Worm (Caenorhabditis elegans) whole organism, L3 larva: Measurements from ENCODE around the gene C32B5.6.
A peak's percentile ranks its signal among the peaks of the same experiment; 100 is the strongest.

Source experiments
- ZK546.5 ChIP-seq: sonication (generic microtip); optimal IDR thresholded peaks from 2 replicates; lab custom pipeline; 2017; ENCODE audit warnings: missing biosample characterization, missing genetic modification characterization
- aly-2 ChIP-seq: fragments of 150-350 bp; optimal IDR thresholded peaks from 2 replicates; lab custom pipeline; 2014; ENCODE audit warnings: missing biosample characterization, missing genetic modification characterization
- ceh-16 ChIP-seq: sonication (generic microtip); optimal IDR thresholded peaks from 2 replicates; lab custom pipeline; 2017; ENCODE audit warnings: missing biosample characterization, missing genetic modification characterization
- ceh-9 ChIP-seq: sonication (generic microtip); optimal IDR thresholded peaks from 2 replicates; lab custom pipeline; 2018; ENCODE audit warnings: missing biosample characterization, missing genetic modification characterization
- daf-12 ChIP-seq: fragments of 150-350 bp; optimal IDR thresholded peaks from 2 replicates; lab custom pipeline; 2014; ENCODE audit warnings: missing biosample characterization, missing genetic modification reagents, missing genetic modification characterization
- egl-27 ChIP-seq: sonication (generic microtip); optimal IDR thresholded peaks from 4 replicates; lab custom pipeline; 2017; ENCODE audit warnings: missing biosample characterization, missing genetic modification reagents, missing genetic modification characterization
- egl-5 ChIP-seq: fragments of 150-350 bp; optimal IDR thresholded peaks from 2 replicates; lab custom pipeline; 2017; ENCODE audit warnings: missing biosample characterization, missing genetic modification reagents, missing genetic modification characterization, inconsistent platforms
- elt-1 ChIP-seq: fragments of 150-350 bp; optimal IDR thresholded peaks from 2 replicates; lab custom pipeline; 2014; ENCODE audit warnings: missing biosample characterization, missing genetic modification characterization
- elt-2 ChIP-seq: sonication (generic microtip); optimal IDR thresholded peaks from 2 replicates; lab custom pipeline; 2016; ENCODE audit warnings: missing genetic modification reagents, mild to moderate bottlenecking, missing genetic modification characterization, missing compliant biosample characterization
- fkh-10 ChIP-seq: sonication (generic microtip); optimal IDR thresholded peaks from 2 replicates; lab custom pipeline; 2017; ENCODE audit warnings: missing biosample characterization, missing genetic modification reagents, missing genetic modification characterization
- fkh-2 ChIP-seq: fragments of 150-350 bp; optimal IDR thresholded peaks from 2 replicates; lab custom pipeline; 2014; ENCODE audit warnings: missing biosample characterization, missing genetic modification reagents, missing genetic modification characterization
- fos-1 ChIP-seq: fragments of 150-350 bp; optimal IDR thresholded peaks from 2 replicates; lab custom pipeline; 2014; ENCODE audit warnings: missing biosample characterization, missing genetic modification characterization
- hmg-11 ChIP-seq: sonication (generic microtip); optimal IDR thresholded peaks from 2 replicates; lab custom pipeline; 2016; ENCODE audit warnings: missing genetic modification characterization, missing compliant biosample characterization
- jun-1 ChIP-seq: fragments of 150-350 bp; optimal IDR thresholded peaks from 2 replicates; lab custom pipeline; 2014; ENCODE audit warnings: missing biosample characterization, missing genetic modification reagents, missing genetic modification characterization
- lin-15B ChIP-seq: fragments of 150-350 bp; optimal IDR thresholded peaks from 2 replicates; lab custom pipeline; 2014; ENCODE audit warnings: missing biosample characterization, missing genetic modification characterization
- lin-39 ChIP-seq: fragments of 150-350 bp; optimal IDR thresholded peaks from 2 replicates; lab custom pipeline; 2018; ENCODE audit warnings: missing biosample characterization, missing genetic modification reagents, missing genetic modification characterization
- lsy-12 ChIP-seq: sonication (generic microtip); optimal IDR thresholded peaks from 2 replicates; lab custom pipeline; 2016; ENCODE audit warnings: mild to moderate bottlenecking, missing genetic modification characterization, missing compliant biosample characterization
- mdl-1 ChIP-seq: fragments of 150-350 bp; optimal IDR thresholded peaks from 2 replicates; lab custom pipeline; 2014; ENCODE audit warnings: missing biosample characterization, missing genetic modification characterization
- mml-1 ChIP-seq: fragments of 150-350 bp; sonication (generic microtip); optimal IDR thresholded peaks from 3 replicates; lab custom pipeline; 2014; ENCODE audit warnings: missing biosample characterization, missing genetic modification characterization
- nhr-11 ChIP-seq: fragments of 150-350 bp; optimal IDR thresholded peaks from 2 replicates; lab custom pipeline; 2014; ENCODE audit warnings: missing biosample characterization, missing genetic modification characterization
- nhr-23 ChIP-seq: fragments of 150-350 bp; optimal IDR thresholded peaks from 2 replicates; lab custom pipeline; 2014; ENCODE audit warnings: missing biosample characterization, missing genetic modification reagents, missing genetic modification characterization
- nhr-25 ChIP-seq: sonication (generic microtip); optimal IDR thresholded peaks from 2 replicates; lab custom pipeline; 2017; ENCODE audit warnings: missing biosample characterization, missing genetic modification characterization
- nhr-28 ChIP-seq: fragments of 150-350 bp; optimal IDR thresholded peaks from 2 replicates; lab custom pipeline; 2014; ENCODE audit warnings: missing biosample characterization, missing genetic modification characterization
- nhr-43 ChIP-seq: sonication (generic microtip); optimal IDR thresholded peaks from 2 replicates; lab custom pipeline; 2016; ENCODE audit warnings: mild to moderate bottlenecking, missing genetic modification characterization, missing compliant biosample characterization; ENCODE audit not compliant: poor library complexity, severe bottlenecking
- nhr-67 ChIP-seq: fragments of 150-350 bp; optimal IDR thresholded peaks from 2 replicates; lab custom pipeline; 2014; ENCODE audit warnings: missing biosample characterization, missing genetic modification characterization
- nhr-76 ChIP-seq: fragments of 150-350 bp; sonication (generic microtip); optimal IDR thresholded peaks from 5 replicates; lab custom pipeline; 2014; ENCODE audit warnings: missing biosample characterization, missing genetic modification characterization
- pha-4 ChIP-seq: fragments of 150-350 bp; optimal IDR thresholded peaks from 2 replicates; lab custom pipeline; 2014; ENCODE audit warnings: missing biosample characterization, missing genetic modification reagents, missing genetic modification characterization
- pqm-1 ChIP-seq: fragments of 150-350 bp; optimal IDR thresholded peaks from 2 replicates; lab custom pipeline; 2017; ENCODE audit warnings: missing biosample characterization, missing genetic modification characterization, inconsistent platforms
- skn-1 ChIP-seq: fragments of 150-350 bp; optimal IDR thresholded peaks from 2 replicates; lab custom pipeline; 2014; ENCODE audit warnings: missing biosample characterization, missing genetic modification characterization
- snpc-4 ChIP-seq: fragments of 150-350 bp; optimal IDR thresholded peaks from 2 replicates; lab custom pipeline; 2014; ENCODE audit warnings: missing biosample characterization, missing genetic modification characterization
- tbx-2 ChIP-seq: sonication (generic microtip); optimal IDR thresholded peaks from 2 replicates; lab custom pipeline; 2016; ENCODE audit warnings: mild to moderate bottlenecking, missing genetic modification characterization, missing compliant biosample characterization
- unc-62 ChIP-seq: fragments of 150-350 bp; sonication (generic microtip); optimal IDR thresholded peaks from 4 replicates; lab custom pipeline; 2014; ENCODE audit warnings: missing biosample characterization, missing genetic modification reagents, missing genetic modification characterization
- zag-1 ChIP-seq: fragments of 150-350 bp; optimal IDR thresholded peaks from 2 replicates; lab custom pipeline; 2014; ENCODE audit warnings: missing biosample characterization, missing genetic modification characterization
- ztf-11 ChIP-seq: fragments of 150-350 bp; optimal IDR thresholded peaks from 2 replicates; lab custom pipeline; 2014; ENCODE audit warnings: missing biosample characterization, missing genetic modification characterization
- ztf-4 ChIP-seq: fragments of 150-350 bp; optimal IDR thresholded peaks from 2 replicates; lab custom pipeline; 2014; ENCODE audit warnings: missing biosample characterization, missing genetic modification characterization

The C32B5.6 gene

ce11 chrII:938549-938948 is 29.7 kb upstream of the C32B5.6 start, which contains the start of gene R07C3.3:
TSS of gene R07C3.3 (plus strand) at chrII:938849.
- TF ChIP-seq ceh-9 (tag; lab: Kevin White, UChicago), result no peak
- TF ChIP-seq ceh-16 (tag; lab: Kevin White, UChicago), result no peak
- no peak for TF ChIP-seq nhr-23 (tag; lab: Kevin White, UChicago)
- TF ChIP-seq egl-5, result no peak
- TF ChIP-seq nhr-11, result no peak
- no peak for TF ChIP-seq nhr-25
- TF ChIP-seq lin-15B (tag; lab: Kevin White, UChicago), result no peak

- TF ChIP-seq elt-1 (tag; lab: Kevin White, UChicago), result no peak
Observed at ce11 chrII:940779-941178, 27.4 kb upstream of the C32B5.6 start, which contains the start of gene fbxc-36. TSS of gene fbxc-36 (plus strand) at chrII:940983.

ce11 chrII:943773-944172 is 24.4 kb upstream of the C32B5.6 start, which contains the start of gene clec-43:
TSS of gene clec-43 (plus strand) at chrII:944066.
- no peak for TF ChIP-seq egl-27 (tag; lab: Kevin White, UChicago)
- TF ChIP-seq aly-2, result no peak
- no peak for TF ChIP-seq nhr-11
- TF ChIP-seq elt-2, result peak; percentile 81
- TF ChIP-seq pqm-1, result peak; percentile 76
- no peak for TF ChIP-seq snpc-4 (tag; lab: Kevin White, UChicago)
- TF ChIP-seq pha-4 (tag; lab: Kevin White, UChicago), result no peak
- TF ChIP-seq nhr-43 (tag; lab: Kevin White, UChicago), result no peak

- TF ChIP-seq fkh-2 (no peak), ceh-9 (tag; lab: Kevin White, UChicago) (no peak), pqm-1 (no peak), nhr-25 (no peak), nhr-76 (tag; lab: Kevin White, UChicago) (no peak), ceh-16 (tag; lab: Kevin White, UChicago) (no peak), egl-5 (no peak), unc-62 (GFP tag; lab: Kevin White, UChicago) (no peak), fkh-10 (GFP tag; lab: Kevin White, UChicago) (no peak), zag-1 (tag; lab: Kevin White, UChicago) (no peak), ZK546.5 (tag; lab: Kevin White, UChicago) (no peak), ztf-4 (tag; lab: Kevin White, UChicago) (no peak), nhr-11 (no peak), lin-15B (tag; lab: Kevin White, UChicago) (no peak), mml-1 (no peak), hmg-11 (no peak), lsy-12 (tag; lab: Kevin White, UChicago) (no peak), jun-1 (tag; lab: Kevin White, UChicago) (no peak), mdl-1 (tag; lab: Kevin White, UChicago) (no peak), tbx-2 (tag; lab: Kevin White, UChicago) (no peak)
Observed at ce11 chrII:948091-948490, 20.1 kb upstream of the C32B5.6 start, which contains the start of gene fbxc-32. TSS of gene fbxc-32 (minus strand) at chrII:948191.

- no peak for TF ChIP-seq skn-1
- no peak for TF ChIP-seq nhr-67 (tag; lab: Kevin White, UChicago)
- no peak for TF ChIP-seq elt-2
- TF ChIP-seq fkh-2, result no peak
- no peak for TF ChIP-seq nhr-43 (tag; lab: Kevin White, UChicago)
- no peak for TF ChIP-seq nhr-11
Observed at ce11 chrII:950374-950773, 17.8 kb upstream of the C32B5.6 start.

ce11 chrII:953052-953451 is 15.2 kb upstream of the C32B5.6 start:
- TF ChIP-seq lin-39 (tag; lab: Kevin White, UChicago) (no peak), tbx-2 (tag; lab: Kevin White, UChicago) (no peak), nhr-28 (tag; lab: Kevin White, UChicago) (no peak), ztf-11 (tag; lab: Kevin White, UChicago) (no peak), nhr-43 (tag; lab: Kevin White, UChicago) (no peak), fos-1 (tag; lab: Kevin White, UChicago) (no peak), ZK546.5 (tag; lab: Kevin White, UChicago) (no peak), ceh-9 (tag; lab: Kevin White, UChicago) (no peak), aly-2 (no peak), pha-4 (tag; lab: Kevin White, UChicago) (no peak), daf-12 (tag; lab: Kevin White, UChicago) (no peak)
- TF ChIP-seq, all 47 proteins: peak for 0
